Worm (Caenorhabditis elegans) whole organism, early embryonic: ENCODE measurements around the gene mihp-2.
A peak's percentile ranks its signal among the peaks of the same experiment; 100 is the strongest.

Experiments
- B0310.2 ChIP-seq: sonication (generic microtip); optimal IDR thresholded peaks from 2 replicates; lab custom pipeline; 2016; ENCODE audit warnings: mild to moderate bottlenecking, missing genetic modification characterization, missing compliant biosample characterization
- F13C5.2 ChIP-seq: sonication (generic microtip); optimal IDR thresholded peaks from 2 replicates; lab custom pipeline; 2017; ENCODE audit warnings: mild to moderate bottlenecking, missing genetic modification characterization, inconsistent platforms, missing compliant biosample characterization
- aly-1 ChIP-seq: sonication (generic microtip); optimal IDR thresholded peaks from 2 replicates; lab custom pipeline; 2016; ENCODE audit warnings: missing genetic modification characterization, missing compliant biosample characterization
- ama-1 ChIP-seq: fragments of 150-350 bp; optimal IDR thresholded peaks from 2 replicates; lab custom pipeline; 2014
- ceh-13 ChIP-seq: fragments of 200-800 bp; sonication (Bioruptor generic); optimal IDR thresholded peaks from 2 replicates; lab custom pipeline; 2018; ENCODE audit warnings: mild to moderate bottlenecking, missing genetic modification characterization, missing compliant biosample characterization
- ceh-36 ChIP-seq: sonication (generic microtip); optimal IDR thresholded peaks from 2 replicates; lab custom pipeline; 2016; ENCODE audit warnings: missing genetic modification characterization, inconsistent platforms, missing compliant biosample characterization
- ets-7 ChIP-seq: sonication (generic microtip); optimal IDR thresholded peaks from 2 replicates; lab custom pipeline; 2016; ENCODE audit warnings: missing genotype, missing genetic modification characterization, missing compliant biosample characterization
- flt-1 ChIP-seq: fragments of 200-800 bp; sonication (Bioruptor generic); IDR thresholded peaks from 2 replicates; pipeline ENCODE4 v1.3.6; 2022; ENCODE audit warnings: missing genetic modification characterization, missing compliant biosample characterization
- hmbx-1 ChIP-seq: sonication (generic microtip); optimal IDR thresholded peaks from 2 replicates; lab custom pipeline; 2016; ENCODE audit warnings: mild to moderate bottlenecking, missing genetic modification characterization, missing compliant biosample characterization
- hmg-4 ChIP-seq: fragments of 200-800 bp; sonication (Bioruptor generic); optimal IDR thresholded peaks from 2 replicates; lab custom pipeline; 2018; ENCODE audit warnings: mild to moderate bottlenecking, missing genetic modification characterization, missing compliant biosample characterization
- hnd-1 ChIP-seq: sonication (generic microtip); optimal IDR thresholded peaks from 2 replicates; lab custom pipeline; 2016; ENCODE audit warnings: missing genetic modification characterization, missing compliant biosample characterization
- pes-1 ChIP-seq: fragments of 200-800 bp; sonication (Bioruptor generic); IDR thresholded peaks from 2 replicates; pipeline ENCODE4 v1.3.6; 2022; ENCODE audit warnings: missing genetic modification reagents, missing genetic modification characterization, missing compliant biosample characterization
- scrt-1 ChIP-seq: fragments of 200-800 bp; sonication (Bioruptor generic); IDR thresholded peaks from 2 replicates; pipeline ENCODE4 v1.3.6; 2022; ENCODE audit warnings: missing genetic modification characterization, missing compliant biosample characterization
- sea-1 ChIP-seq: fragments of 200-800 bp; sonication (Bioruptor generic); conservative IDR thresholded peaks from 2 replicates; pipeline ENCODE4 v1.3.6; 2022; ENCODE audit warnings: missing genetic modification characterization, missing compliant biosample characterization
- tbx-11 ChIP-seq: fragments of 200-800 bp; sonication (Bioruptor generic); IDR thresholded peaks from 2 replicates; pipeline ENCODE4 v1.3.6; 2022; ENCODE audit warnings: missing genetic modification characterization, missing compliant biosample characterization
- tbx-37 ChIP-seq: fragments of 200-800 bp; sonication (Bioruptor generic); conservative IDR thresholded peaks from 2 replicates; pipeline ENCODE4 v1.3.6; 2022; ENCODE audit warnings: missing genetic modification reagents, missing genetic modification characterization, missing compliant biosample characterization
- tra-4 ChIP-seq: sonication (generic microtip); optimal IDR thresholded peaks from 2 replicates; lab custom pipeline; 2017; ENCODE audit warnings: missing genetic modification characterization, missing compliant biosample characterization

mihp-2 gene

DNA sequence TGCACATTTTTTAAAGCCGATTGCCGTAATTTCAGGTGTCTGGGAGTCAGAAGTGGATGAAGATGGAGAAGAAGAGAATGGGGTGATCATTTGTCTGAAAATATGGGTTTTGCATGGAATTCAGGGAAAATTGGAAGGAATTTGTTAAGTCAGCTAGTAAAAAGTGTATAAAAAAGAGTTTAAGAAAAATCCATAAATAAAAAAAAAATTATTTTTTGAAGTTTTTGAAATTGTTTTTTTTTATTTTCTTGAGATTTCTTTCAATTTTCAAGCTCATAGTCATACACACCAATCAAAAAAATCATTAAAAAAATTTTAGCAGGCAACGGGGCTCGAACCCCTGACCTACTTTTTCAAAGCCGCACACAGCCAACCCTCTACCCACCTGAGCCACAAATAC lies 3.1 kb upstream of the mihp-2 start, which contains the start of gene nhr-243:
TSS of gene nhr-243 (minus strand) at position 101 of the 400 bp plus-strand sequence.
- TF ChIP-seq flt-1 (GFP tag; lab: Robert Waterston, UW): no peak
- TF ChIP-seq tra-4 (tag; lab: Kevin White, UChicago): no peak

DNA sequence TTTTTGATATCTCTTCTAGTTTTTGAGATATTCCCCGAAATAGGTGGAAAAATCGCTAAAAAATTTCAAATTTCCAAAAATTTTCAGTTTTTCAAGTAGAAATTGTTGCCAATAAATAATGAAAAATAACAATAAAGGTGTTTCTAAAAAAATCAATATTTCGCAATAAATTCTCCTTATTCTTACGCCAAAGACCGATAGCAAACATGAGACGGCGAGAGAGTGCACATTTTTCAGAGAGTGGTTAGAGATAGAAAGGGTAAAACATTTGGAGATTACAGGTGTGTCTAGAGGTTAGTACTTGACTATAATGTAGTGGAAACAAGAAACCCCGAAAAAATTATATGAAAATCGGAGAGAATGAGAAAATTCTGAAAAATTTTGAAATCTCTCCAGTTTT lies 2.0 kb upstream of the mihp-2 start:
- TF ChIP-seq ama-1 (no peak), tra-4 (tag; lab: Kevin White, UChicago) (no peak), ets-7 (no peak)

- no peak for TF ChIP-seq ets-7
- TF ChIP-seq pes-1 (GFP tag; lab: Robert Waterston, UW): no peak
- no peak for TF ChIP-seq B0310.2
- no peak for TF ChIP-seq ceh-36 (tag; lab: Kevin White, UChicago)
- no peak for TF ChIP-seq hnd-1
- TF ChIP-seq F13C5.2 (tag; lab: Kevin White, UChicago): no peak
- no peak for TF ChIP-seq tra-4 (tag; lab: Kevin White, UChicago)
- TF ChIP-seq tbx-11 (GFP tag; lab: Robert Waterston, UW): no peak
- no peak for TF ChIP-seq hmbx-1 (tag; lab: Kevin White, UChicago)
- no peak for TF ChIP-seq aly-1
- TF ChIP-seq sea-1 (GFP tag; lab: Robert Waterston, UW): no peak
- TF ChIP-seq flt-1 (GFP tag; lab: Robert Waterston, UW): no peak
- no peak for TF ChIP-seq ama-1
- no peak for TF ChIP-seq ceh-13
- TF ChIP-seq scrt-1 (GFP tag; lab: Robert Waterston, UW): no peak
- no peak for TF ChIP-seq tbx-37 (GFP tag; lab: Robert Waterston, UW)
- no peak for TF ChIP-seq hmg-4 (GFP tag; lab: Kevin White, UChicago)
Measured at ce11 chrV:18907519-18907918, 3.9 kb downstream of the mihp-2 start.

- TF ChIP-seq tra-4 (tag; lab: Kevin White, UChicago) (no peak), ceh-36 (tag; lab: Kevin White, UChicago) (peak; percentile 84)
Measured at ce11 chrV:18909682-18910081, 6.1 kb downstream of the mihp-2 start.

- TF ChIP-seq hmg-4 (GFP tag; lab: Kevin White, UChicago): no peak
- no peak for TF ChIP-seq aly-1
- TF ChIP-seq hmbx-1 (tag; lab: Kevin White, UChicago): no peak
- TF ChIP-seq pes-1 (GFP tag; lab: Robert Waterston, UW): no peak
- no peak for TF ChIP-seq F13C5.2 (tag; lab: Kevin White, UChicago)
- TF ChIP-seq flt-1 (GFP tag; lab: Robert Waterston, UW): no peak
- TF ChIP-seq tbx-37 (GFP tag; lab: Robert Waterston, UW): no peak
- TF ChIP-seq tbx-11 (GFP tag; lab: Robert Waterston, UW): no peak
- TF ChIP-seq hnd-1: no peak
- no peak for TF ChIP-seq scrt-1 (GFP tag; lab: Robert Waterston, UW)
- TF ChIP-seq B0310.2: no peak
- no peak for TF ChIP-seq tra-4 (tag; lab: Kevin White, UChicago)
- TF ChIP-seq ama-1: no peak
- no peak for TF ChIP-seq ceh-36 (tag; lab: Kevin White, UChicago)
- no peak for TF ChIP-seq ceh-13
- TF ChIP-seq ets-7: no peak
- no peak for TF ChIP-seq sea-1 (GFP tag; lab: Robert Waterston, UW)
Measured at ce11 chrV:18911736-18912135, 8.2 kb downstream of the mihp-2 start, which contains the start of gene cyp-42A1. cyp-42A1 (plus strand) TSS chrV:18912036.

DNA sequence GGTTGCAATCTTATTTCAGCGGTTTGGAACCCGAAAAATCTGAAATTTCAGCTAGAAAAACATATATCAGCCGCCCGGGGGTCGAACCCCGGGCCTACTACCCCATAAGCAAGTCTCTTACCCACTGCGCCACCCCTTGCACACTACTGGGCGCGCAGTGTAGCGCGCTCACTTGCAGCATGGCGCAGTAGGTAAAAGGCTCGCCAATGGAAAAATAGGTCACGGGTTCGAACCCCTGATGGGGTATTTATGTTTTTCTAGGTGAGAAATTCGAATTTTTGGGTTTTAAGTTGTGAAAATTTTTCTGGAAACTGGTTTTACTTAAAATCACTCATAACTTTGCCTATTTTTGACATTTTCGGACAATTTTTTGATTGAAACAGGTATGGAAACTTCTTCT lies 9.0 kb downstream of the mihp-2 start:
- TF ChIP-seq ama-1 (no peak), F13C5.2 (tag; lab: Kevin White, UChicago) (no peak), hmg-4 (GFP tag; lab: Kevin White, UChicago) (no peak), ceh-36 (tag; lab: Kevin White, UChicago) (no peak), pes-1 (GFP tag; lab: Robert Waterston, UW) (no peak), B0310.2 (no peak), tbx-37 (GFP tag; lab: Robert Waterston, UW) (no peak), flt-1 (GFP tag; lab: Robert Waterston, UW) (no peak), ceh-13 (no peak), scrt-1 (GFP tag; lab: Robert Waterston, UW) (no peak), hmbx-1 (tag; lab: Kevin White, UChicago) (no peak), tra-4 (tag; lab: Kevin White, UChicago) (no peak), ets-7 (no peak), sea-1 (GFP tag; lab: Robert Waterston, UW) (no peak), hnd-1 (no peak), aly-1 (no peak)

DNA sequence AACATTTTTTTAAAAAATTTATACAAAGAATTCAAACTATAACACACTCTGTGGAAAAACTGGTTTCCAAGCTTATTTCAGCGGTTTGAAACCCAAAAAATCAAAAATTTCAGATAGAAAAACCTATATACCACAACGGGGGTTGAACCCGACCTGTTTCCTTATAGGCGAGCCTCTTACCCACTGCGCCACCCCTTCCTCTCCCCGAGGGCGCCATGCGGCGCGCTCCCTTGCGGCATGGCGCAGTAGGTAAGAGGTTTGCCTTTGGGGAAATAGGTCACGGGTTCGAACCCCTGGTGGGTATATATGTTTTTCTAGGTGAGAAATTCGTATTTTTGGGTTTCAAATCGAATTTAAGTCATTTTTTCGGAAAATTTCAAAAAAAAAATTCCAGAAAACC lies 9.5 kb downstream of the mihp-2 start:
- no peak for TF ChIP-seq hnd-1
- TF ChIP-seq sea-1 (GFP tag; lab: Robert Waterston, UW): no peak
- TF ChIP-seq tra-4 (tag; lab: Kevin White, UChicago): no peak
- no peak for TF ChIP-seq flt-1 (GFP tag; lab: Robert Waterston, UW)
- TF ChIP-seq aly-1: no peak
- TF ChIP-seq ama-1: no peak
- TF ChIP-seq scrt-1 (GFP tag; lab: Robert Waterston, UW): no peak
- TF ChIP-seq ceh-13: no peak
- TF ChIP-seq ceh-36 (tag; lab: Kevin White, UChicago): no peak
- TF ChIP-seq F13C5.2 (tag; lab: Kevin White, UChicago): no peak

DNA sequence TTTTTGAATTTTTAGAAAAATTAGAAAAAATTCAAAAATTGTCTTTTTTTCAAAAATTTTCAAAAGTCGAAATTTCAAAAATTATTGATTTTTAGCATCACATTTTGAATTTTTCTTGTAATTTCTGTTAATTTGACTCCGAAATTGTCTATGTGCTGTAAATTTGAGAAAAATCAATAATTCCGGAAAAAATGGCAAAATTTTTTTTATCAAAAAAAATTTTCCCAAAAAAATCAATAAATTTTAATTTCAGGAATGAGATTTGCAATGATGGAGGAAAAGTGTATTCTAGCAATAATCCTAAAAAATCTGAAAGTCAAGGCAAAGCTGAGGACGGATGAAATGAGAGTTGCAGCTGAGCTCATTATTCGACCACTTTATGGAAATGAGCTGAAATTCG lies 13.8 kb downstream of the mihp-2 start:
- TF ChIP-seq pes-1 (GFP tag; lab: Robert Waterston, UW): no peak
- TF ChIP-seq flt-1 (GFP tag; lab: Robert Waterston, UW): no peak
- no peak for TF ChIP-seq ets-7
- TF ChIP-seq B0310.2: no peak
- TF ChIP-seq ama-1: no peak
- TF ChIP-seq hmbx-1 (tag; lab: Kevin White, UChicago): no peak
- TF ChIP-seq aly-1: no peak
- no peak for TF ChIP-seq tra-4 (tag; lab: Kevin White, UChicago)
- no peak for TF ChIP-seq scrt-1 (GFP tag; lab: Robert Waterston, UW)
- TF ChIP-seq ceh-36 (tag; lab: Kevin White, UChicago): no peak
- TF ChIP-seq sea-1 (GFP tag; lab: Robert Waterston, UW): no peak
- no peak for TF ChIP-seq hmg-4 (GFP tag; lab: Kevin White, UChicago)
- TF ChIP-seq ceh-13: no peak
